Worm (Caenorhabditis elegans): Measurements from ENCODE around the gene K11H12.11.
A peak's percentile ranks its signal among the peaks of the same experiment; 100 is the strongest.

K11H12.11 gene

DNA sequence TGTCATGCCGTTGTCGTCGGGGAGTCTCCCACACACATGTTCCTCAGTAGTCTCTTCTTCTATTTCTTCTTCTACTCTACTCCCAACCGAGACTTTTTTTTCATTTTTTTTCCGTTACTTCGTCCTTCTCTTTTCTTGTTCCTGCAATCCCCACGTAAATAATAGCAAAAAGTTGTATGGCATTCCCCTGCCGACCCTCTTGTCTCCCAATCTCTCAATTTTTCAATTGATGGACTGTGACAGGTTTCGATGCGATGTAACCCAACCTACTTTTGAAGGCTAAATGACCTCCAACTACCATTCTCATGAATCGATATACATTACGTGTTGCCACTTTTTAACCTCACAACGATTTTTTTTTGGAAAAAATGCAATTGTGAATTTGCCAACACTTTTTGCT, 6.2 kb downstream of the K11H12.11 start:
- TF ChIP-seq snpc-1.3 (tag; optimal IDR thresholded peaks at IDR 0.05; ENCODE audit: insufficient read depth) (no peak), cebp-1 (GFP tag; IDR thresholded peaks at IDR 0.05) (no peak), cebp-1 (tag; optimal IDR thresholded peaks at IDR 0.05) (no peak), ztf-22 (GFP tag; optimal IDR thresholded peaks at IDR 0.05) (no peak), lir-1 (GFP tag; conservative IDR thresholded peaks at IDR 0.05) (no peak), D2030.7 (GFP tag; IDR thresholded peaks at IDR 0.05) (no peak), somi-1 (GFP tag; optimal IDR thresholded peaks at IDR 0.05) (peak; percentile 23), lin-40 (tag; optimal IDR thresholded peaks at IDR 0.05) (peak; percentile 6), attf-3 (GFP tag; conservative IDR thresholded peaks at IDR 0.05) (no peak), aptf-3 (GFP tag; IDR thresholded peaks at IDR 0.05) (no peak), Y53G8AR.9 (GFP tag; conservative IDR thresholded peaks at IDR 0.05) (no peak), hmg-20 (GFP tag; IDR thresholded peaks at IDR 0.05) (no peak), ztf-3 (GFP tag; optimal IDR thresholded peaks at IDR 0.05) (no peak), ceh-91 (GFP tag; IDR thresholded peaks at IDR 0.05) (no peak), B0019.2 (GFP tag; conservative IDR thresholded peaks at IDR 0.05) (no peak)

DNA sequence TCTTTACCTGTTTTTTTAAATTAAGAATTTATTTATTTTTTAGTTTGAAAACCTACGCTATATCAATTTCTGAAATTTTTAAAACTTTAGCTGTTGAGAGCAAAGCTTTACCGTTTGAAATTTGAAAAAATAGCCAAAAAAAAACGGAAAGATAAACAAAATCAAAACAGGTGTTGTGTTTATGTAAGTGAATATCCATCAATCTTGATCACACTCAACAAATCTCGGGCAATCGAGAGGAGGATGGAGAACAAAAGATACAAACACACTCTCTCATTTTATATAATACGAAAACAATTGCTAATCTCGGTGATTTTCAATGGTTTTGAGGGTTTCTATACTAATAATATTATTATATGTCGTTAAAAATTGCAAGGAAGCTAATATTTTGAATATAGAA, 8.7 kb downstream of the K11H12.11 start:
- TF ChIP-seq rpc-1 (optimal IDR thresholded peaks at IDR 0.05) (no peak), rpc-1 (tag; optimal IDR thresholded peaks at IDR 0.05) (no peak), Y79H2A.3 (GFP tag; conservative IDR thresholded peaks at IDR 0.05) (no peak), bed-2 (GFP tag; IDR thresholded peaks at IDR 0.05) (no peak), Y95B8A.8 (GFP tag; IDR thresholded peaks at IDR 0.05) (no peak), pbrm-1 (GFP tag; IDR thresholded peaks at IDR 0.05) (no peak), nhr-27 (tag; optimal IDR thresholded peaks at IDR 0.05) (no peak), snpc-4 (GFP tag; optimal IDR thresholded peaks at IDR 0.05) (no peak), snpc-4 (tag; optimal IDR thresholded peaks at IDR 0.05) (no peak), madf-3 (GFP tag; IDR thresholded peaks at IDR 0.05) (no peak), ztf-22 (GFP tag; optimal IDR thresholded peaks at IDR 0.05) (no peak), F55B11.4 (tag; optimal IDR thresholded peaks at IDR 0.05; ENCODE audit: borderline replicate concordance, insufficient read depth) (no peak), lin-35 (GFP tag; optimal IDR thresholded peaks at IDR 0.05) (no peak), nhr-120 (GFP tag; IDR thresholded peaks at IDR 0.05) (no peak), F22D6.2 (tag; optimal IDR thresholded peaks at IDR 0.05) (no peak), bed-1 (GFP tag; IDR thresholded peaks at IDR 0.05) (no peak), unc-130 (GFP tag; optimal IDR thresholded peaks at IDR 0.05) (no peak), mcd-1 (GFP tag; IDR thresholded peaks at IDR 0.05) (no peak)

DNA sequence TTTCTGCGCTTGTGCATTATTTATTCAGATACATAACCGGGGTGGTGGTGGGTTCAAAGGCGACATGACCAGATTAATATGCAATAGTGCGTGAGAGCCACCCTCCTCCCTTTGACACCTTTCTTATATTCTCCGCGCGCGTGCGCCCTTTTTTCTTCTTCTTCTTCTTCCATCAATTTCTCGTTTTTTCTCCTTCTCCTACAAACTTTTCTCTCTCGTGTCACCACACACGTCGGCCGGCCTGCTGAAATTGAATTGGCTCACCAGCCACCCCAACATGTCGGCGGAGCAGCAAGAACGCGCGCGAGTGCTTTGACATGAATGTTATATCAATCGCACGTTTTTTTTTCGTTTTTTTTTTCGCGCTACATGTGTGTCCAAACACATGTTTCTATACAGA, 10.8 kb downstream of the K11H12.11 start:
- peak; percentile 65 for TF ChIP-seq zfh-2 (GFP tag; conservative IDR thresholded peaks at IDR 0.05)
- no peak for TF ChIP-seq ztf-28 (GFP tag; IDR thresholded peaks at IDR 0.05)

DNA sequence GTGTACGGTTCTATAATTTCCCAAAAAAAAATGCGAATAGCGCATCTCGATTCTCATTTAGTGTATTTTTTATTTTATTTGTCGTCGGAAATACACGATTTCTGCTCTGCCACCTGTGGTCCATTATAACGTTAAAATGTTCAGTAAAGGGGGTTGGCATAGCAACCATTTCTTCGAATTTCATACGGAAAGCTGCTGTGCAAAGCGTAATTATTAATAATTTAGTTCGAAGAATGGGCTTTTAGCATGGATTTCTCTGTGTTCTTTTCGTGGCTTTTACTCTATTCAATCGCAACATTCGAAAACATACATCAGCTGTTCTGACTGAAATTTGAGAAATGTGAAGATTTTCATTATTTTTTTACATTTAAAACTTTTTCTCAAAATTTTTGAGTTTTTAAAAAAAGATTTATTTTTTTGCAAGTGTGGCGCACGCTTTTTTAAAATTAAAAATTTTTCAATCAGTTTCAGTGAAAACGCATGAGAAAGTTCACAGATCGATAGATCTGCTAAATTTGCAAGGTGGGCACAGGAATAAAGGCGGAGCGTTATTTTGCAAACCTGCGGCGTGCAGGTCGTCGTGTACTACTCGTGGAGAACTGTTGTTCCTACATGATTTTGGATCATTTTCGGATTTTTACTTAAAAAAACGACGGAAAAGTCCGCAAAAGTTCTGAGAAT, 11.7 kb downstream of the K11H12.11 start:
- peak; percentile 63 for TF ChIP-seq repo-1 (tag; optimal IDR thresholded peaks at IDR 0.05)
- no peak for TF ChIP-seq F23B12.7 (tag; optimal IDR thresholded peaks at IDR 0.05; ENCODE audit: insufficient read depth)
- TF ChIP-seq D2030.7 (GFP tag; IDR thresholded peaks at IDR 0.05): no peak
- TF ChIP-seq lin-54 (GFP tag; optimal IDR thresholded peaks at IDR 0.05): no peak
- TF ChIP-seq F39B2.1 (GFP tag; IDR thresholded peaks at IDR 0.05): no peak
- no peak for TF ChIP-seq sptf-2 (GFP tag; optimal IDR thresholded peaks at IDR 0.05)
- no peak for TF ChIP-seq dox-1 (GFP tag; IDR thresholded peaks at IDR 0.05)
- 0 out of 2 replicates have a peak, but pooled peaks have one; percentile 16 for TF ChIP-seq hmg-1.2 (GFP tag; IDR thresholded peaks at IDR 0.05)
- TF ChIP-seq ceh-100 (GFP tag; IDR thresholded peaks at IDR 0.05): no peak
- no peak for TF ChIP-seq cebp-1 (GFP tag; IDR thresholded peaks at IDR 0.05)
- peak; percentile 54 for TF ChIP-seq cebp-1 (tag; optimal IDR thresholded peaks at IDR 0.05)

All from whole organism, young adult.